Worm (Caenorhabditis elegans): Measurements from ENCODE around the gene klp-17.

ce11 chrII:11424032-11424431, 43.4 kb downstream of the klp-17 start:
- TF ChIP-seq nhr-84 (tag; optimal IDR thresholded peaks at IDR 0.05) (no peak), sox-4 (tag; optimal IDR thresholded peaks at IDR 0.05) (no peak), tlp-1 (tag; optimal IDR thresholded peaks at IDR 0.05) (no peak), pqm-1 (tag; optimal IDR thresholded peaks at IDR 0.05) (no peak), skn-1 (tag; optimal IDR thresholded peaks at IDR 0.05) (no peak), unc-62 (GFP tag; optimal IDR thresholded peaks at IDR 0.05) (no peak), ceh-8 (GFP tag; optimal IDR thresholded peaks at IDR 0.05) (no peak), efl-3 (GFP tag; optimal IDR thresholded peaks at IDR 0.05) (no peak), lin-39 (tag; optimal IDR thresholded peaks at IDR 0.05) (no peak)

All from whole organism, L1 larva.